Worm (Caenorhabditis elegans) whole organism, L3 larva: ENCODE measurements around the gene C13A10.1.

Experiments
- ceh-28 ChIP-seq: fragments of 150-350 bp; optimal IDR thresholded peaks from 2 replicates; lab custom pipeline; 2014; ENCODE audit warnings: missing biosample characterization, missing genetic modification reagents, missing genetic modification characterization
- elt-1 ChIP-seq: fragments of 150-350 bp; optimal IDR thresholded peaks from 2 replicates; lab custom pipeline; 2014; ENCODE audit warnings: missing biosample characterization, missing genetic modification characterization
- elt-3 ChIP-seq, 3 experiments: fragments of 150-350 bp in 1 of 3; sonication (generic microtip) in 2 of 3; optimal IDR thresholded peaks; 2 replicates in 2 of 3; 4 replicates in 1 of 3; lab custom pipeline; 2014 to 2017; ENCODE audit warnings: missing biosample characterization in 3 of 3, missing genetic modification characterization in 3 of 3
- nhr-23 ChIP-seq: fragments of 150-350 bp; optimal IDR thresholded peaks from 2 replicates; lab custom pipeline; 2014; ENCODE audit warnings: missing biosample characterization, missing genetic modification reagents, missing genetic modification characterization
- nhr-28 ChIP-seq: fragments of 150-350 bp; optimal IDR thresholded peaks from 2 replicates; lab custom pipeline; 2014; ENCODE audit warnings: missing biosample characterization, missing genetic modification characterization
- nhr-77 ChIP-seq: fragments of 150-350 bp; optimal IDR thresholded peaks from 2 replicates; lab custom pipeline; 2014; ENCODE audit warnings: missing biosample characterization, missing genetic modification characterization

- TF ChIP-seq nhr-23 (no peak), elt-3 (tag; optimal IDR thresholded peaks at IDR 0.05; lab: Kevin White, UChicago) (no peak), elt-1 (tag; lab: Kevin White, UChicago) (no peak), ceh-28 (tag; lab: Kevin White, UChicago) (no peak), nhr-77 (tag; lab: Kevin White, UChicago) (no peak), nhr-28 (tag; lab: Kevin White, UChicago) (no peak)
Measured at ce11 chrII:1322283-1323173, 32.9 kb downstream of the C13A10.1 start.
